Fruit fly (Drosophila melanogaster): ENCODE measurements around the gene CG44475.

The CG44475 gene

dm6 chr2L:15910937-15911590 lies 28.1 kb upstream of the CG44475 start (continued):
- TF ChIP-seq Adf1 (GFP tag; IDR thresholded peaks at IDR 0.05) (peak; percentile 77), CG3163 (GFP tag; optimal IDR thresholded peaks at IDR 0.05) (peak; percentile 79), ATbp (GFP tag; optimal IDR thresholded peaks at IDR 0.05) (peak; percentile 96), CG3407 (GFP tag; optimal IDR thresholded peaks at IDR 0.05) (peak; percentile 94), Elba2 (GFP tag; optimal IDR thresholded peaks at IDR 0.05) (peak; percentile 51), Fer3 (tag; optimal IDR thresholded peaks at IDR 0.05) (peak; percentile 94), Camta (GFP tag; optimal IDR thresholded peaks at IDR 0.05) (peak; percentile 94), gce (GFP tag; IDR thresholded peaks at IDR 0.05) (peak; percentile 94), CG13296 (GFP tag; optimal IDR thresholded peaks at IDR 0.05) (peak; percentile 95), CG4707 (GFP tag; optimal IDR thresholded peaks at IDR 0.05) (peak; percentile 98), gcm2 (GFP tag; optimal IDR thresholded peaks at IDR 0.05) (peak; percentile 95), Bgb (GFP tag; IDR thresholded peaks at IDR 0.05; ENCODE audit: partially characterized antibody) (0 out of 2 replicates have a peak, but pooled peaks have one; percentile 44), nerfin-1 (tag; optimal IDR thresholded peaks at IDR 0.05) (peak; percentile 92), gcm (GFP tag; optimal IDR thresholded peaks at IDR 0.05) (peak; percentile 95), CG6175 (GFP tag; IDR thresholded peaks at IDR 0.05) (peak; percentile 81), CG14014 (GFP tag; IDR thresholded peaks at IDR 0.05) (peak; percentile 93), CG16863 (GFP tag; optimal IDR thresholded peaks at IDR 0.05) (peak; percentile 97), Dek (tag; optimal IDR thresholded peaks at IDR 0.05) (peak; percentile 91), Eip74EF (GFP tag; optimal IDR thresholded peaks at IDR 0.05) (peak in 1 of 2 experiments; percentile 91), zen (tag; optimal IDR thresholded peaks at IDR 0.05) (peak; percentile 87), fd96Cb (tag; optimal IDR thresholded peaks at IDR 0.05) (peak; percentile 95), slp2 (GFP tag; optimal IDR thresholded peaks at IDR 0.05) (peak; percentile 92), Sox102F (GFP tag; optimal IDR thresholded peaks at IDR 0.05) (peak; percentile 97), CG17385 (GFP tag; optimal IDR thresholded peaks at IDR 0.05) (peak; percentile 94), bab2 (GFP tag; optimal IDR thresholded peaks at IDR 0.05) (peak; percentile 95), fru (optimal IDR thresholded peaks at IDR 0.05) (no peak), CG2120 (GFP tag; optimal IDR thresholded peaks at IDR 0.05) (peak; percentile 95), CG1832 (GFP tag; optimal IDR thresholded peaks at IDR 0.05) (no peak), nom (GFP tag; optimal IDR thresholded peaks at IDR 0.05) (peak; percentile 78), mirr (GFP tag; optimal IDR thresholded peaks at IDR 0.05) (peak; percentile 73), Hsf (GFP tag; optimal IDR thresholded peaks at IDR 0.05) (peak; percentile 96), trh (GFP tag; optimal IDR thresholded peaks at IDR 0.05) (peak; percentile 84), CG17612 (GFP tag; IDR thresholded peaks at IDR 0.05) (peak; percentile 90), fu2 (GFP tag; optimal IDR thresholded peaks at IDR 0.05) (peak; percentile 90), Hand (GFP tag; optimal IDR thresholded peaks at IDR 0.05) (peak; percentile 77), ham (GFP tag; IDR thresholded peaks at IDR 0.05) (peak; percentile 80), CG34422 (GFP tag; IDR thresholded peaks at IDR 0.05) (peak; percentile 96), CG1024 (GFP tag; IDR thresholded peaks at IDR 0.05) (peak; percentile 87), dpn (GFP tag; optimal IDR thresholded peaks at IDR 0.05) (peak; percentile 95 to 97), B-H1 (GFP tag; IDR thresholded peaks at IDR 0.05) (peak; percentile 94), Dll (GFP tag; IDR thresholded peaks at IDR 0.05; ENCODE audit: partially characterized antibody) (peak; percentile 40; the same call in 1 of the 4 replicates), pzg (GFP tag; optimal IDR thresholded peaks at IDR 0.05) (peak; percentile 16), vvl (GFP tag; IDR thresholded peaks at IDR 0.05) (peak; percentile 97), hkb (optimal IDR thresholded peaks at IDR 0.05) (no peak), hkb (GFP tag; IDR thresholded peaks at IDR 0.05) (peak; percentile 98), Sin3A (optimal IDR thresholded peaks at IDR 0.05) (no peak), CkIIα-i1 (GFP tag; IDR thresholded peaks at IDR 0.05) (peak; percentile 88), HLH3B (GFP tag; IDR thresholded peaks at IDR 0.05) (peak; percentile 95), Spps (tag; optimal IDR thresholded peaks at IDR 0.05) (peak; percentile 93), nerfin-2 (GFP tag; IDR thresholded peaks at IDR 0.05; ENCODE audit: partially characterized antibody) (no peak; the same call in 1 of the 2 replicates)

All from whole organism, embryonic.